Worm (Caenorhabditis elegans) whole organism, late embryonic: Measurements from ENCODE around the gene srx-120.

Experiments used
- C08G9.2 ChIP-seq: sonication (generic microtip); optimal IDR thresholded peaks from 2 replicates; lab custom pipeline; 2016; ENCODE audit warnings: mild to moderate bottlenecking, missing genetic modification characterization, moderate library complexity, missing compliant biosample characterization
- F13H6.1 ChIP-seq: sonication (generic microtip); optimal IDR thresholded peaks from 2 replicates; lab custom pipeline; 2016; ENCODE audit warnings: missing genetic modification characterization, missing compliant biosample characterization
- K02D7.2 ChIP-seq: sonication (generic microtip); optimal IDR thresholded peaks from 2 replicates; lab custom pipeline; 2017; ENCODE audit warnings: mild to moderate bottlenecking, missing genetic modification characterization, missing compliant biosample characterization
- T23F11.4 ChIP-seq: fragments of 200-800 bp; sonication (Bioruptor generic); optimal IDR thresholded peaks from 2 replicates; lab custom pipeline; 2018; ENCODE audit warnings: mild to moderate bottlenecking, missing genetic modification characterization, missing compliant biosample characterization
- Y22D7AL.16 ChIP-seq: sonication (generic microtip); optimal IDR thresholded peaks from 2 replicates; lab custom pipeline; 2016; ENCODE audit warnings: missing genetic modification characterization, missing compliant biosample characterization
- ceh-2 ChIP-seq: sonication (generic microtip); optimal IDR thresholded peaks from 2 replicates; lab custom pipeline; 2016; ENCODE audit warnings: missing genotype, missing genetic modification characterization, missing compliant biosample characterization
- ceh-22 ChIP-seq: sonication (generic microtip); optimal IDR thresholded peaks from 2 replicates; lab custom pipeline; 2017; ENCODE audit warnings: missing biosample characterization, missing genetic modification characterization
- ceh-30 ChIP-seq: fragments of 150-350 bp; optimal IDR thresholded peaks from 2 replicates; lab custom pipeline; 2014; ENCODE audit warnings: missing biosample characterization, missing genetic modification characterization
- ceh-34 ChIP-seq: sonication (generic microtip); optimal IDR thresholded peaks from 2 replicates; lab custom pipeline; 2016; ENCODE audit warnings: mild to moderate bottlenecking, missing genetic modification characterization, missing compliant biosample characterization
- ceh-45 ChIP-seq: fragments of 200-800 bp; sonication (Bioruptor generic); IDR thresholded peaks from 2 replicates; pipeline ENCODE4 v1.3.6; 2022; ENCODE audit warnings: missing genetic modification reagents, missing genetic modification characterization, missing compliant biosample characterization
- ceh-48 ChIP-seq: sonication (generic microtip); optimal IDR thresholded peaks from 2 replicates; lab custom pipeline; 2016; ENCODE audit warnings: missing genetic modification characterization, inconsistent platforms, missing compliant biosample characterization
- ceh-6 ChIP-seq: fragments of 200-800 bp; sonication (Bioruptor generic); optimal IDR thresholded peaks from 2 replicates; lab custom pipeline; 2018; ENCODE audit warnings: mild to moderate bottlenecking, missing genetic modification characterization, missing compliant biosample characterization
- che-1 ChIP-seq: sonication (generic microtip); optimal IDR thresholded peaks from 2 replicates; lab custom pipeline; 2016; ENCODE audit warnings: mild to moderate bottlenecking, missing genetic modification characterization, missing compliant biosample characterization
- dmd-4 ChIP-seq: sonication (generic microtip); optimal IDR thresholded peaks from 2 replicates; lab custom pipeline; 2016; ENCODE audit warnings: borderline replicate concordance, missing genetic modification characterization, missing compliant biosample characterization
- dve-1 ChIP-seq: sonication (generic microtip); optimal IDR thresholded peaks from 2 replicates; lab custom pipeline; 2017; ENCODE audit warnings: antibody characterized with exemption, mild to moderate bottlenecking, missing genetic modification characterization, missing compliant biosample characterization
- elt-2 ChIP-seq: sonication (generic microtip); optimal IDR thresholded peaks from 2 replicates; lab custom pipeline; 2016; ENCODE audit warnings: missing genetic modification reagents, missing genetic modification characterization, missing compliant biosample characterization
- ets-4 ChIP-seq: sonication (generic microtip); optimal IDR thresholded peaks from 2 replicates; lab custom pipeline; 2016; ENCODE audit warnings: missing genetic modification characterization, missing compliant biosample characterization
- eyg-1 ChIP-seq: sonication (generic microtip); optimal IDR thresholded peaks from 2 replicates; lab custom pipeline; 2016; ENCODE audit warnings: missing genotype, missing genetic modification characterization, missing compliant biosample characterization
- fkh-6 ChIP-seq: sonication (generic microtip); optimal IDR thresholded peaks from 2 replicates; lab custom pipeline; 2016; ENCODE audit warnings: missing genetic modification characterization, missing compliant biosample characterization
- hlh-15 ChIP-seq: sonication (generic microtip); optimal IDR thresholded peaks from 2 replicates; lab custom pipeline; 2016; ENCODE audit warnings: missing genetic modification characterization, missing compliant biosample characterization
- madf-2 ChIP-seq: sonication (generic microtip); optimal IDR thresholded peaks from 2 replicates; lab custom pipeline; 2017; ENCODE audit warnings: missing genetic modification characterization, missing compliant biosample characterization
- nfya-1 ChIP-seq: sonication (generic microtip); optimal IDR thresholded peaks from 2 replicates; lab custom pipeline; 2017; ENCODE audit warnings: missing genetic modification characterization, mild to moderate bottlenecking, missing compliant biosample characterization, antibody characterized with exemption, moderate library complexity
- nhr-11 ChIP-seq: fragments of 150-350 bp; optimal IDR thresholded peaks from 2 replicates; lab custom pipeline; 2014; ENCODE audit warnings: missing biosample characterization, missing genetic modification characterization
- nhr-232 ChIP-seq: sonication (generic microtip); optimal IDR thresholded peaks from 2 replicates; lab custom pipeline; 2016; ENCODE audit warnings: missing genetic modification characterization, missing compliant biosample characterization
- odd-2 ChIP-seq: sonication (generic microtip); optimal IDR thresholded peaks from 2 replicates; lab custom pipeline; 2017; ENCODE audit warnings: antibody characterized with exemption, mild to moderate bottlenecking, missing genetic modification characterization, missing compliant biosample characterization
- pag-3 ChIP-seq: sonication (generic microtip); optimal IDR thresholded peaks from 2 replicates; lab custom pipeline; 2016; ENCODE audit warnings: missing compliant biosample characterization, missing genetic modification characterization, borderline replicate concordance
- pha-4 ChIP-seq: fragments of 150-350 bp; optimal IDR thresholded peaks from 2 replicates; lab custom pipeline; 2018; ENCODE audit warnings: missing biosample characterization, missing genetic modification reagents, missing genetic modification characterization
- sdc-2 ChIP-seq: sonication (generic microtip); optimal IDR thresholded peaks from 2 replicates; lab custom pipeline; 2016; ENCODE audit warnings: missing genotype, missing genetic modification characterization, missing compliant biosample characterization
- syd-9 ChIP-seq: sonication (generic microtip); optimal IDR thresholded peaks from 2 replicates; lab custom pipeline; 2016; ENCODE audit warnings: mild to moderate bottlenecking, missing genetic modification characterization, moderate library complexity, missing compliant biosample characterization
- tbx-2 ChIP-seq: sonication (generic microtip); optimal IDR thresholded peaks from 2 replicates; lab custom pipeline; 2016; ENCODE audit warnings: missing genetic modification characterization, missing compliant biosample characterization
- tbx-7 ChIP-seq: sonication (generic microtip); optimal IDR thresholded peaks from 2 replicates; lab custom pipeline; 2016; ENCODE audit warnings: missing genotype, missing genetic modification characterization, missing compliant biosample characterization
- unc-3 ChIP-seq, 2 experiments: fragments of 200-800 bp in 1 of 2; sonication (Bioruptor generic) in 1 of 2; sonication (generic microtip) in 1 of 2; conservative IDR thresholded peaks in 1 of 2; optimal IDR thresholded peaks in 1 of 2; 2 replicates each; pipeline versions ENCODE4 v1.3.6 to Lab custom; 2016 to 2022; ENCODE audit warnings: missing compliant biosample characterization in 2 of 2, missing genetic modification characterization in 2 of 2, missing genetic modification reagents in 1 of 2
- unc-86 ChIP-seq: sonication (generic microtip); optimal IDR thresholded peaks from 2 replicates; lab custom pipeline; 2016; ENCODE audit warnings: missing genetic modification characterization, missing compliant biosample characterization
- zip-5 ChIP-seq: sonication (generic microtip); optimal IDR thresholded peaks from 2 replicates; lab custom pipeline; 2016; ENCODE audit warnings: missing genetic modification characterization, missing compliant biosample characterization

Gene srx-120

DNA sequence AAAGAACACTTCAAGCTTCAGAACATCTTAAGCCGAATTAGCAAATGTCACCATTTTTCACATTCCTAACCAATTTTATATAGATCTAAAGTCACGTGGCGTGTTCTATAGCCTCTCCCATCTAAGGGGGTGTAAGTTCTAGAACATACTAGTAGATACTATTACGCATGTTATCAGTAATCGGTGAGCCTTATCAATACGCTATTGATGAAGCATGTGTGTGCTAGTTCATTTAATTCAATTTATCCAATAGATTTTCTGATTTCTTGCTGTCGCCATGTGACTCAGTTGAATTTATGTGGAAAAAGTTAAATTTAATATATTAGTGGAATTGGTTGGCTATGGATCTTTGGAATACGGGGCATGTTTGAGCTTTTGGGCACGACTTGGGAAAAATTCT, 24.5 kb upstream of the srx-120 start:
- no peak for TF ChIP-seq madf-2 (tag; lab: Kevin White, UChicago)
- no peak for TF ChIP-seq nhr-11 (tag; lab: Kevin White, UChicago)
- no peak for TF ChIP-seq zip-5 (tag; lab: Kevin White, UChicago)
- TF ChIP-seq pag-3 (tag; lab: Kevin White, UChicago): no peak
- TF ChIP-seq ceh-45 (GFP tag; lab: Robert Waterston, UW): no peak
- TF ChIP-seq eyg-1: no peak
- TF ChIP-seq pha-4 (tag; lab: Kevin White, UChicago): no peak
- no peak for TF ChIP-seq syd-9
- no peak for TF ChIP-seq ceh-48
- TF ChIP-seq elt-2 (tag; lab: Kevin White, UChicago): no peak
- no peak for TF ChIP-seq ets-4 (tag; lab: Kevin White, UChicago)
- TF ChIP-seq unc-86: no peak
- no peak for TF ChIP-seq fkh-6
- no peak for TF ChIP-seq C08G9.2 (tag; lab: Kevin White, UChicago)
- TF ChIP-seq F13H6.1: no peak

DNA sequence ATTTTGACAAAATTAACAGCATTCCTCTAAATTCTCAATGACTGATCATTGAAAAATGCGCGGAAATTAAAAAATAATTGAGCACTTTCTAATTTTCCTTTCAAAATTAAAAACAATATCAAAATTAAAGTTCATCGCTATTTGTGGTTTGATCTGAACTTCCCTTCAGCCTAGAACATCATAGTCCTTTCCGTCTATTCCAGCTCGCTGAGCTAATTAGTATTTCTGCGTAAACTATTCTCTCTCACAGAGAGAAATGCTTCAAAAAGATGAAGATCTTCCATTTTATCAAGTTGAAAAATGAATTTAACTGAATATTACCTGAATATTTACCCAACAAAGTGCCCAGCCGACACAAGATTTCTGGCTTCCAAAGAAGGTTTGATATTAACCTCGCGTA, 24.0 kb upstream of the srx-120 start, which contains the start of gene srh-68:
TSS of gene srh-68 (plus strand) at position 301 of the 400 bp plus-strand sequence.
- TF ChIP-seq K02D7.2 (tag; lab: Kevin White, UChicago) (no peak), fkh-6 (no peak), madf-2 (tag; lab: Kevin White, UChicago) (no peak), ceh-34 (tag; lab: Kevin White, UChicago) (no peak)

DNA sequence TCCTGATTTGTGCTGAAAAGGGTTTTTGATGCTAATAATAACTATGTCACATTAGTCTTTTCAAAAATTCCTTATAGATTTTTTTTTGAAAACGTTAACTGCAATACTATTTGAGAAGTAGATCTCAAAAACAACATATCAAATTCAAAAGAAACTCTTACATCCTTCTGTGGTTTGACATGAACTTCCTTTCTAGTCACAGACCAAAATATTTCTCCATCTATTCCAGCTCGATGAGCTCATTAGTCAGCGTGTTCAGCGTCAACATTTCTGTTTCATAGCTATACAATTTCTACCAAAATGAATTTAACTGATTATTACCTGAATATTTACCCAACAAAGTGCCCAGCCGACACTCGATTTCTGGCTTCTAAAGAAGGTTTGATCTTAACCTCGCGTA, 22.4 kb upstream of the srx-120 start, which contains the start of gene srh-67:
TSS of gene srh-67 (plus strand) at position 301 of the 400 bp plus-strand sequence.
- TF ChIP-seq tbx-2 (tag; lab: Kevin White, UChicago): no peak
- TF ChIP-seq unc-3 (GFP tag; conservative IDR thresholded peaks at IDR 0.05; lab: Robert Waterston, UW): no peak
- no peak for TF ChIP-seq unc-3 (tag; optimal IDR thresholded peaks at IDR 0.05; lab: Kevin White, UChicago)
- no peak for TF ChIP-seq nfya-1
- TF ChIP-seq ceh-2 (tag; lab: Kevin White, UChicago): no peak
- no peak for TF ChIP-seq unc-86
- TF ChIP-seq ceh-6 (GFP tag; lab: Kevin White, UChicago): no peak
- TF ChIP-seq madf-2 (tag; lab: Kevin White, UChicago): no peak
- TF ChIP-seq K02D7.2 (tag; lab: Kevin White, UChicago): no peak
- TF ChIP-seq F13H6.1: no peak
- no peak for TF ChIP-seq zip-5 (tag; lab: Kevin White, UChicago)
- no peak for TF ChIP-seq odd-2
- TF ChIP-seq ceh-22 (tag; lab: Kevin White, UChicago): no peak
- no peak for TF ChIP-seq Y22D7AL.16 (tag; lab: Kevin White, UChicago)
- TF ChIP-seq tbx-7 (tag; lab: Kevin White, UChicago): no peak
- TF ChIP-seq dmd-4 (tag; lab: Kevin White, UChicago): no peak
- no peak for TF ChIP-seq sdc-2 (tag; lab: Kevin White, UChicago)
- TF ChIP-seq, all 69 proteins: peak for 0

DNA sequence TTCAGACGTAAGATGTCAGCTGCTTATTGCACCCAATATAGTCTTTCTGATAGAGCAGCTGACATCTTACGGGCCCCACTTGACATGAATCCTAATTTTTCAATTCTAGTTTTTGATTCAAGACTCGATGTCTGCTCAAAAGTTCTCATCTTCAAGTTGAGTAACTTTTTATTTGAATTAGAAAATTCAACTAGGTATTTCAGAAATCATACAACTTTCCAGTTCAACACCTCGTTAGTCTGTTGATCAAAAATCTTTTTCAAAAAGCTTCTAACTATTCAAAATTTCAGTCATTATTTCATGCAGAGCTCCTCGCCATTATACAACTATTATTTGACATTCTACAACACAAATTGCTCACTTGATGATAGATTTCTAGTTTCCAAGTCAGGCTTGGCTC, 19.2 kb upstream of the srx-120 start, which contains the start of gene srh-73:
TSS of gene srh-73 (plus strand) at position 301 of the 400 bp plus-strand sequence.
- TF ChIP-seq T23F11.4 (GFP tag; lab: Kevin White, UChicago) (no peak), zip-5 (tag; lab: Kevin White, UChicago) (no peak), K02D7.2 (tag; lab: Kevin White, UChicago) (no peak), che-1 (tag; lab: Kevin White, UChicago) (no peak), hlh-15 (tag; lab: Kevin White, UChicago) (no peak), dve-1 (tag; lab: Kevin White, UChicago) (no peak), ceh-30 (tag; lab: Kevin White, UChicago) (no peak), nhr-232 (no peak), madf-2 (tag; lab: Kevin White, UChicago) (no peak), fkh-6 (no peak)
- TF ChIP-seq, all 69 proteins: peak for 0
